Worm (Caenorhabditis elegans): ENCODE data around the gene C26F1.1.
A peak's percentile ranks its signal among the peaks of the same experiment; 100 is the strongest.

The C26F1.1 gene

DNA sequence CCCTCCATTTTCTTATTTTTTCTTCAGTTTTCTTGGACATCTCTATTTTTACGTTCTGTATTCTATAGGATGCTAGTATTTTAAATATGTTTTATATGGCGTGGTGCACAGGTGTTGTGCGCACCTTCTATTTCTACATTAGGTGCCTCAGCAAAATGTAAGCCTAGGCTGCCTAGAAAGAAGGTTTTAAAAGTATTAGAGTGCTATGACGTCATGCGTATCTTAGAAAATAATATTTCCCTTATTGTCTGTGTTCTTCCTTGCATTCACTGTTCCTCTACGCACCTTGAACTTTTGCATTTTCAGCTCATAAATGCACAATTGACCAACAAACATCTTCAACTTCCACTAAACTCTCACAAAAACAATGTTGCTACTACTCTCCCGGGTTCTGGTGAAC is 14.3 kb upstream of the C26F1.1 start, which contains the start of gene frpr-3:
Gene frpr-3, plus strand, starts transcription at position 301 of the 400 bp plus-strand sequence.
- TF ChIP-seq lin-32 (GFP tag; optimal IDR thresholded peaks at IDR 0.05) = no peak
- TF ChIP-seq ceh-39 (tag; optimal IDR thresholded peaks at IDR 0.05) = no peak
- TF ChIP-seq elt-1 (tag; optimal IDR thresholded peaks at IDR 0.05; ENCODE audit: borderline replicate concordance, insufficient read depth) = no peak
- no peak for TF ChIP-seq ceh-83 (GFP tag; optimal IDR thresholded peaks at IDR 0.05)
- TF ChIP-seq nhr-12 (tag; optimal IDR thresholded peaks at IDR 0.05) = no peak
- no peak for TF ChIP-seq nhr-237 (tag; optimal IDR thresholded peaks at IDR 0.05)
- no peak for TF ChIP-seq pha-4 (tag; optimal IDR thresholded peaks at IDR 0.05)
- no peak for TF ChIP-seq sem-2 (GFP tag; optimal IDR thresholded peaks at IDR 0.05)
- TF ChIP-seq zip-8 (tag; optimal IDR thresholded peaks at IDR 0.05) = no peak
- TF ChIP-seq nhr-28 (tag; optimal IDR thresholded peaks at IDR 0.05) = no peak
- no peak for TF ChIP-seq unc-120 (tag; optimal IDR thresholded peaks at IDR 0.05; ENCODE audit: poor library complexity, severe bottlenecking)
- TF ChIP-seq ztf-11 (tag; optimal IDR thresholded peaks at IDR 0.05) = no peak
- no peak for TF ChIP-seq unc-39 (tag; optimal IDR thresholded peaks at IDR 0.05)

DNA sequence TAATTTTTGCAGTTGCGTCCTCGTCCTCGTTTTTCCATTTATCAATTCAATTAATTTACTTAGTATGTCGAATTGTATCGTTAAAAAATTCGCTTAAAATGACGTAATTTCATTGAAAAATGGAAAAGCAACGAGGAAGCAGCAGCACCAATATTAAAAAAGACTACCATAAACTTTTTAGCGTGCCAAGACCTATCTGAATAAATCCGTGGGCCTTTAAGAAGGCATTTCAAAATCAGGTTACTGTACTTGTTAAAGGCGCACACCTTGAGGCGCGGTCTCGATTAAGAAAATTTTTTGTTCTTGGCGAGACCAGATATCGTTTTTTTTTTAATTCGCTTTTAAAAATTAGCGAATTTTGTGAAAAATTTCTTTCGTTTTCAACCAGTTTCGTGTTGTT is 11.6 kb upstream of the C26F1.1 start:
- no peak for TF ChIP-seq nhr-12 (tag; optimal IDR thresholded peaks at IDR 0.05)
- no peak for TF ChIP-seq zip-8 (tag; optimal IDR thresholded peaks at IDR 0.05)
- TF ChIP-seq snpc-4 (tag; optimal IDR thresholded peaks at IDR 0.05) = no peak
- TF ChIP-seq hlh-1 (tag; optimal IDR thresholded peaks at IDR 0.05) = no peak
- no peak for TF ChIP-seq blmp-1 (tag; optimal IDR thresholded peaks at IDR 0.05)
- no peak for TF ChIP-seq lsy-2 (tag; optimal IDR thresholded peaks at IDR 0.05)
- no peak for TF ChIP-seq nhr-2 (tag; optimal IDR thresholded peaks at IDR 0.05)
- no peak for TF ChIP-seq cnd-1 (tag; optimal IDR thresholded peaks at IDR 0.05)
- TF ChIP-seq ztf-11 (tag; optimal IDR thresholded peaks at IDR 0.05) = no peak
- TF ChIP-seq tbx-8 (GFP tag; optimal IDR thresholded peaks at IDR 0.05) = no peak

DNA sequence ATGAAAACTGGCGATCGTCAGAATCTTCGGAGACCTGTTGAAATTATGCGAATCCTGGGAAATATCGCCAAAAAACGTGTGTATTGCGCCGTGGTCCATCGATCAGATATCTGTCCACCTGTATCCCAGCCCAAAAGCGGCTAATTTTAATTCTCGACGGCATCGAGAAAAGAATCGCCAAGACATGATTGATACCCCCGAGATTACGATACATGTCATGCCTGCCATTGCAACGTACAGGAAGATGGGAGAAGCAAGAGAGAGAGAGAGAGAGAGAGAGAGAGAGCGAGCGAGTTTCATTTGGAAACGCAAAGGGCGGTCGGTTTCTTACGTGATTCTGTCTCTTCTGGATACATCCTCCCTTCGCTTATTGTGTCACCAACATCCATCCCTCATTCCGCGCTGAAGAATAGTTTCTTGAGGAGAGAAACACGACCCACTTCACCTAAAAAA is 11.0 kb upstream of the C26F1.1 start, which contains the start of gene grl-10:
Gene grl-10, plus strand, starts transcription at position 403 of the 453 bp plus-strand sequence.
- no peak for TF ChIP-seq unc-120 (tag; optimal IDR thresholded peaks at IDR 0.05; ENCODE audit: poor library complexity, severe bottlenecking)
- no peak for TF ChIP-seq ceh-43 (GFP tag; optimal IDR thresholded peaks at IDR 0.05)
- no peak for TF ChIP-seq flh-1 (GFP tag; optimal IDR thresholded peaks at IDR 0.05)
- TF ChIP-seq ceh-83 (GFP tag; optimal IDR thresholded peaks at IDR 0.05) = no peak
- no peak for TF ChIP-seq mab-5 (tag; optimal IDR thresholded peaks at IDR 0.05)
- TF ChIP-seq ceh-39 (tag; optimal IDR thresholded peaks at IDR 0.05) = no peak
- TF ChIP-seq tbx-8 (GFP tag; optimal IDR thresholded peaks at IDR 0.05) = no peak
- TF ChIP-seq ham-2 (GFP tag; optimal IDR thresholded peaks at IDR 0.05) = peak; percentile 28
- TF ChIP-seq nhr-12 (tag; optimal IDR thresholded peaks at IDR 0.05) = no peak
- TF ChIP-seq unc-62 (GFP tag; optimal IDR thresholded peaks at IDR 0.05) = no peak
- peak; percentile 70 for TF ChIP-seq elt-1 (tag; optimal IDR thresholded peaks at IDR 0.05; ENCODE audit: borderline replicate concordance, insufficient read depth)

DNA sequence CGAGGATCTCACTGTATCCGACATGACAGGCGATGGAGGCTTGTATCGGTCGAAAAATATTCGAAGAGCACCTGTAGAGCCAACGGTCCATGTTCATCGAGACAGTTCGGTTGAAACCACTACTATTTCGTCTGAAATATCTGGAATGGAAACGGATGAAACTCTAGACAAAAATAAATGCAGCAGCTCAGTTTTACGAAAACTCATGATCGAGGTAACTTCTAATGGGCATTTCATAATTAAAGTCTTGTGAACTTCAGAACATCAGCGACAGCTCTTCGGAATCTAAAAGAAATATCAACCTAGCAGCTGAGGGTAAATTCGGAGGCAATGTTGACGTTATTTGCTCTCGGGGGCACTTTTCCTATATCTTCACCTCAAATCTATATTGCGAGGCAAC is 10.0 kb upstream of the C26F1.1 start:
- TF ChIP-seq mls-2 (tag; optimal IDR thresholded peaks at IDR 0.05) (no peak), nhr-28 (tag; optimal IDR thresholded peaks at IDR 0.05) (no peak), lin-13 (tag; optimal IDR thresholded peaks at IDR 0.05) (no peak), ceh-39 (tag; optimal IDR thresholded peaks at IDR 0.05) (no peak), cnd-1 (tag; optimal IDR thresholded peaks at IDR 0.05) (no peak), sem-2 (GFP tag; optimal IDR thresholded peaks at IDR 0.05) (no peak), flh-1 (GFP tag; optimal IDR thresholded peaks at IDR 0.05) (no peak), nhr-237 (tag; optimal IDR thresholded peaks at IDR 0.05) (no peak), hlh-1 (tag; optimal IDR thresholded peaks at IDR 0.05) (no peak), pha-4 (tag; optimal IDR thresholded peaks at IDR 0.05) (no peak), unc-39 (tag; optimal IDR thresholded peaks at IDR 0.05) (no peak), lin-32 (GFP tag; optimal IDR thresholded peaks at IDR 0.05) (no peak)

DNA sequence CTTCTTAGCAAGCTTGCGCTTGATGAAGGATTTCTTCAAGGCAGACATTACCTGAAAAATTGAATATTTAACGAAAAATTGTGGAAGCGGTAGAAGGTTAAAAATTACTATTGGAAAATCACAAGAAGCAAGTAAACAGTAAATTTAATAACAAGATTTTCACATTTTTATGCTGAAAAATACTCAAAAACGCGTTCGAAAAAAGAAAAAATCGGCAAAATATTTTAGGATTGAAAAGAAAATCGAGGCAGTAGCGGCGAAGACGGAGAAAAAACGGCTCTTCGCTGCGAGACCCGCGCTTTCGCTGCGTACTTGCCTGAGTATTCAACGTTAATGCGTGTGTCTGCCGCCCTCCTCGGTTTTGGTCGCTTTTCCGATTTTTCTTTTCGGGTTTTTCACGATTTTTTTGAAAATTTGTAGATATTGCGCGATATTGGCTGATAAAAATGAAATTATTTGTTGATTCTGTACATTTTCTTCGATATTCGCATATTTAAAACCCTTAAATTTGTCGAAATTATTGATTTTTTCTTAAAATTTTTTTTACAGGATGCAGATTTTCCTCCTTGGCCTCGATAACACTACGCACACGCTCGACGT is 9.1 kb upstream of the C26F1.1 start, which contains the start of the genes rpl-39 and rps-30:
Gene rpl-39, minus strand, starts transcription at position 51 of the 600 bp plus-strand sequence.
Gene rps-30, plus strand, starts transcription at position 550 of the 600 bp plus-strand sequence.
- peak; percentile 56 for TF ChIP-seq hlh-1 (tag; optimal IDR thresholded peaks at IDR 0.05)
- TF ChIP-seq ham-2 (GFP tag; optimal IDR thresholded peaks at IDR 0.05) = peak; percentile 54
- TF ChIP-seq lin-13 (tag; optimal IDR thresholded peaks at IDR 0.05) = peak; percentile 75
- peak; percentile 85 for TF ChIP-seq pha-4 (tag; optimal IDR thresholded peaks at IDR 0.05)
- TF ChIP-seq unc-120 (tag; optimal IDR thresholded peaks at IDR 0.05; ENCODE audit: poor library complexity, severe bottlenecking) = peak; percentile 24
- TF ChIP-seq nhr-237 (tag; optimal IDR thresholded peaks at IDR 0.05) = peak; percentile 92
- no peak for TF ChIP-seq drap-1 (GFP tag; optimal IDR thresholded peaks at IDR 0.05)
- peak; percentile 85 for TF ChIP-seq lsy-2 (tag; optimal IDR thresholded peaks at IDR 0.05)
- TF ChIP-seq M03D4.4 (tag; optimal IDR thresholded peaks at IDR 0.05) = no peak
- peak; percentile 64 for TF ChIP-seq sptf-1 (tag; optimal IDR thresholded peaks at IDR 0.05)
- peak; percentile 31 for TF ChIP-seq mls-2 (tag; optimal IDR thresholded peaks at IDR 0.05)
- TF ChIP-seq ces-1 (GFP tag; optimal IDR thresholded peaks at IDR 0.05) = peak; percentile 70
- TF ChIP-seq mep-1 (tag; optimal IDR thresholded peaks at IDR 0.05) = peak; percentile 91
- TF ChIP-seq nhr-2 (tag; optimal IDR thresholded peaks at IDR 0.05) = no peak
- TF ChIP-seq ceh-39 (tag; optimal IDR thresholded peaks at IDR 0.05) = peak; percentile 79
- TF ChIP-seq ztf-11 (tag; optimal IDR thresholded peaks at IDR 0.05) = peak; percentile 8
- no peak for TF ChIP-seq nhr-12 (tag; optimal IDR thresholded peaks at IDR 0.05)
- TF ChIP-seq unc-62 (GFP tag; optimal IDR thresholded peaks at IDR 0.05) = peak; percentile 19
